Worm (Caenorhabditis elegans): ENCODE measurements around the gene oig-5.

The oig-5 gene

ce11 chrIV:14767693-14768251, 39.2 kb upstream of the oig-5 start, which contains the start of the genes mrps-7 and Y57G11C.3 (continued):
- TF ChIP-seq K12H6.12 (tag; optimal IDR thresholded peaks at IDR 0.05) (peak; percentile 69), sdz-38 (tag; optimal IDR thresholded peaks at IDR 0.05) (no peak), attf-6 (GFP tag; IDR thresholded peaks at IDR 0.05) (peak; percentile 92), K11D2.4 (GFP tag; IDR thresholded peaks at IDR 0.05) (peak; percentile 70), ztf-18 (tag; optimal IDR thresholded peaks at IDR 0.05) (peak; percentile 58), lsl-1 (GFP tag; optimal IDR thresholded peaks at IDR 0.05) (peak; percentile 45), madf-6 (GFP tag; IDR thresholded peaks at IDR 0.05) (peak; percentile 73), rcor-1 (GFP tag; IDR thresholded peaks at IDR 0.05) (peak; percentile 83), atf-7 (tag; optimal IDR thresholded peaks at IDR 0.05) (no peak), nfyb-1 (GFP tag; IDR thresholded peaks at IDR 0.05) (peak; percentile 42; the same call in 1 of the 2 replicates), F33H1.4 (GFP tag; IDR thresholded peaks at IDR 0.05) (peak; percentile 56; the same call in 1 of the 2 replicates), ztf-26 (tag; optimal IDR thresholded peaks at IDR 0.05) (peak; percentile 63), lin-40 (tag; optimal IDR thresholded peaks at IDR 0.05) (peak; percentile 89), ZK185.1 (tag; optimal IDR thresholded peaks at IDR 0.05; ENCODE audit: poor library complexity, severe bottlenecking) (peak; percentile 78), madf-3 (GFP tag; IDR thresholded peaks at IDR 0.05) (no peak), F10E7.11 (tag; optimal IDR thresholded peaks at IDR 0.05) (no peak), lin-26 (GFP tag; IDR thresholded peaks at IDR 0.05) (no peak), F57C9.4 (tag; optimal IDR thresholded peaks at IDR 0.05) (no peak), lin-35 (GFP tag; optimal IDR thresholded peaks at IDR 0.05) (peak in 2 of 3 experiments; percentile 12 to 83), C06A6.2 (GFP tag; conservative IDR thresholded peaks at IDR 0.05) (no peak), cebp-1 (GFP tag; IDR thresholded peaks at IDR 0.05) (peak; percentile 93), cebp-1 (tag; optimal IDR thresholded peaks at IDR 0.05) (peak; percentile 96), die-1 (tag; optimal IDR thresholded peaks at IDR 0.05) (no peak), hmg-1.2 (GFP tag; IDR thresholded peaks at IDR 0.05) (peak; percentile 99), akir-1 (GFP tag; optimal IDR thresholded peaks at IDR 0.05) (no peak), B0035.1 (tag; optimal IDR thresholded peaks at IDR 0.05) (no peak), snpc-4 (GFP tag; optimal IDR thresholded peaks at IDR 0.05) (peak; percentile 83), snpc-4 (tag; optimal IDR thresholded peaks at IDR 0.05) (peak; percentile 73 to 93 (median 86)), ceh-100 (GFP tag; IDR thresholded peaks at IDR 0.05) (no peak; the same call in 1 of the 2 replicates), bed-1 (GFP tag; IDR thresholded peaks at IDR 0.05) (no peak), ama-1 (optimal IDR thresholded peaks at IDR 0.05) (peak; percentile 27), ama-1 (GFP tag; optimal IDR thresholded peaks at IDR 0.05) (no peak), ceh-27 (GFP tag; optimal IDR thresholded peaks at IDR 0.05) (peak; percentile 74), pbrm-1 (GFP tag; IDR thresholded peaks at IDR 0.05) (peak; percentile 79), F55B11.4 (tag; optimal IDR thresholded peaks at IDR 0.05; ENCODE audit: borderline replicate concordance, insufficient read depth) (no peak), tbx-9 (tag; optimal IDR thresholded peaks at IDR 0.05; ENCODE audit: borderline replicate concordance) (no peak), mxl-1 (tag; optimal IDR thresholded peaks at IDR 0.05) (no peak), dpl-1 (GFP tag; optimal IDR thresholded peaks at IDR 0.05) (peak; percentile 18), snpc-3.4 (tag; optimal IDR thresholded peaks at IDR 0.05) (peak; percentile 36), F39B2.1 (GFP tag; IDR thresholded peaks at IDR 0.05) (no peak), nfya-2 (GFP tag; IDR thresholded peaks at IDR 0.05) (no peak), ets-4 (GFP tag; optimal IDR thresholded peaks at IDR 0.05) (no peak), F23B12.7 (tag; optimal IDR thresholded peaks at IDR 0.05; ENCODE audit: insufficient read depth) (peak; percentile 82), him-1 (tag; optimal IDR thresholded peaks at IDR 0.05) (no peak), aptf-2 (GFP tag; conservative IDR thresholded peaks at IDR 0.05) (no peak), mcd-1 (GFP tag; IDR thresholded peaks at IDR 0.05) (peak; percentile 99), let-607 (tag; optimal IDR thresholded peaks at IDR 0.05) (peak in 1 of 2 experiments; percentile 47), ztf-22 (GFP tag; optimal IDR thresholded peaks at IDR 0.05) (no peak)
